Fruit fly (Drosophila melanogaster): Measurements from ENCODE around the gene CG7218.
A peak's percentile ranks its signal among the peaks of the same experiment; 100 is the strongest.

Gene CG7218

DNA sequence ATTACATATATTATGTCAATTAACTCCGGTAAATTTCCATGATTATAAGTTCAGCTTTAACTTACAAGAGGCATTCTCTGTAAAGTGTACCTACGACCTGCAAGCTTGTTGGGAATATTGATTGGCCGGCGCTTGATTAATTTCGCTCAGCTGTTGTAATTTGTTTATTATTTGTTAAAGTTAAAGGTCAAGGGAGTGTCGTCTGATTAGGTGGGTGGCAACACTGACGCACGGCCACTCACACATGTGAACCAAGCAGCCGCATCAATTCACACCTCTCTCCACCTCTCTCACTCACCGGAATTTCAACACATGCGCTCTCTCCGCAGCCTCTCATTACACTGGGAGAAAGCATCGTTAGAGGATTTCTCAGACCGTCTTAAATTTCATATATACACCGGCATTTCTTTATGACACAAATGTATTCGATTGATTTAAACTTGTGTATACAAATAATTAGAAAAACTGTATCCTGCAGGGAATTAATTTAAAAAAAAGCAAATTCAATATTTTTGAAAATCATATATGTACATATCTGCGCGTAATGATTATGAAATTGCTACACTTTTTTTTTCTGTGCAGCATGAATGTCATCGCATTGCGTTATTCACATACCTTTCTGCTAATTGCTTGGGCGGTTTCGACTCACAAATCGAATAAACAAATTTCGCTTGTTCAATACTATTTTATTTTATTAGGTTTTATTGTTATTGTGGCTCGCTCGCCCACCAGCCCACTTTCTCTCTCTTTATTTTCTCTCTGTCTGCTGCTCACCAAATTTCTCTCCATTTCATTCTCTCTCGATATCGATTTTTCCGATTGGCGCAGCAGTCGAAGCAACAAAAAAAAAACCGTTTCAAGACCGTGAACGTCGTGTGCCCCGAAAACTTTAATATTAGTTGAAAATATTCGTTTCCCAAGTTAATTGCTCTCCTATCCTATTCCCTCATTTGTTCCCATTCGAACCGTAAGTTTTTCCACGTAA, 8.1 kb upstream of the CG7218 start (continued):
- TF ChIP-seq Hmx (GFP tag; optimal IDR thresholded peaks at IDR 0.05): peak; percentile 78
- TF ChIP-seq CG32532 (GFP tag; IDR thresholded peaks at IDR 0.05): peak; percentile 90
- TF ChIP-seq so (GFP tag; IDR thresholded peaks at IDR 0.05): peak; percentile 90
- TF ChIP-seq CG9609 (GFP tag; optimal IDR thresholded peaks at IDR 0.05): peak; percentile 93
- peak; percentile 86 for TF ChIP-seq CG11093 (GFP tag; IDR thresholded peaks at IDR 0.05)
- peak; percentile 90 for TF ChIP-seq CG16815 (GFP tag; optimal IDR thresholded peaks at IDR 0.05)
- TF ChIP-seq zfh2 (GFP tag; optimal IDR thresholded peaks at IDR 0.05): peak; percentile 84
- no peak; the same call in 1 of the 3 replicates for TF ChIP-seq CG6175 (GFP tag; IDR thresholded peaks at IDR 0.05)
- TF ChIP-seq pnt (GFP tag; optimal IDR thresholded peaks at IDR 0.05): peak; percentile 71
- peak; percentile 65; the same call in 2 of the 3 replicates for TF ChIP-seq otp (GFP tag; IDR thresholded peaks at IDR 0.05)
- TF ChIP-seq HHEX (GFP tag; optimal IDR thresholded peaks at IDR 0.05): peak; percentile 92
- peak; percentile 94 for TF ChIP-seq Med (GFP tag)
- TF ChIP-seq sim (GFP tag; IDR thresholded peaks at IDR 0.05): no peak
- peak; percentile 78 for TF ChIP-seq chm (GFP tag; IDR thresholded peaks at IDR 0.05)
- no peak for TF ChIP-seq Dfd (GFP tag; optimal IDR thresholded peaks at IDR 0.05)
- peak; percentile 94 for TF ChIP-seq Xbp1 (GFP tag; optimal IDR thresholded peaks at IDR 0.05)
- TF ChIP-seq CG6272 (GFP tag; IDR thresholded peaks at IDR 0.05): peak; percentile 83
- TF ChIP-seq CG18599 (GFP tag; optimal IDR thresholded peaks at IDR 0.05): peak; percentile 95
- TF ChIP-seq bbx (GFP tag; IDR thresholded peaks at IDR 0.05; ENCODE audit: partially characterized antibody): no peak
- peak; percentile 48 for TF ChIP-seq CTCF (GFP tag; optimal IDR thresholded peaks at IDR 0.05)
- peak; percentile 73 for TF ChIP-seq CG17186 (GFP tag; optimal IDR thresholded peaks at IDR 0.05)
- no peak for TF ChIP-seq Hr39 (optimal IDR thresholded peaks at IDR 0.05)
- peak; percentile 84 for TF ChIP-seq CG4404 (GFP tag; IDR thresholded peaks at IDR 0.05)
- peak; percentile 83 for TF ChIP-seq CG1792 (GFP tag; optimal IDR thresholded peaks at IDR 0.05)
- TF ChIP-seq CG1233 (GFP tag; optimal IDR thresholded peaks at IDR 0.05): peak; percentile 93
- peak; percentile 82 for TF ChIP-seq Awh (GFP tag; IDR thresholded peaks at IDR 0.05)
- TF ChIP-seq CG11247 (GFP tag; IDR thresholded peaks at IDR 0.05): peak; percentile 64; the same call in 1 of the 2 replicates
- no peak for TF ChIP-seq knrl (GFP tag; IDR thresholded peaks at IDR 0.05; ENCODE audit: partially characterized antibody)
- peak; percentile 96 for TF ChIP-seq phol (tag; optimal IDR thresholded peaks at IDR 0.05)
- peak; percentile 93 for TF ChIP-seq lilli (GFP tag; optimal IDR thresholded peaks at IDR 0.05)
- peak; percentile 69 for TF ChIP-seq Dad (GFP tag; optimal IDR thresholded peaks at IDR 0.05)
- peak; percentile 92 for TF ChIP-seq CG9437 (GFP tag; optimal IDR thresholded peaks at IDR 0.05)
- TF ChIP-seq CG9817 (tag; optimal IDR thresholded peaks at IDR 0.05): peak; percentile 89
- peak; percentile 90 for TF ChIP-seq pho (GFP tag; optimal IDR thresholded peaks at IDR 0.05)
- peak; percentile 92 for TF ChIP-seq CG13296 (GFP tag; optimal IDR thresholded peaks at IDR 0.05)
- peak; percentile 90 for TF ChIP-seq Fer3 (tag; optimal IDR thresholded peaks at IDR 0.05)
- peak; percentile 98 for TF ChIP-seq CG13424 (tag; optimal IDR thresholded peaks at IDR 0.05)
- peak; percentile 89 for TF ChIP-seq CG32772 (GFP tag; IDR thresholded peaks at IDR 0.05)
- peak; percentile 79 for TF ChIP-seq eyg (GFP tag; optimal IDR thresholded peaks at IDR 0.05)
- peak; percentile 14 to 69 for TF ChIP-seq insv (GFP tag; optimal IDR thresholded peaks at IDR 0.05)
- TF ChIP-seq CG11398 (GFP tag; optimal IDR thresholded peaks at IDR 0.05): peak; percentile 86
- peak; percentile 89 for TF ChIP-seq CG5245 (GFP tag; optimal IDR thresholded peaks at IDR 0.05)
- TF ChIP-seq br (optimal IDR thresholded peaks at IDR 0.05): no peak
- peak; percentile 46 for TF ChIP-seq Neu2 (GFP tag; optimal IDR thresholded peaks at IDR 0.05; ENCODE audit: borderline replicate concordance)
- peak; percentile 38; the same call in 1 of the 3 replicates for TF ChIP-seq Doc3 (GFP tag; IDR thresholded peaks at IDR 0.05; ENCODE audit: partially characterized antibody)
- TF ChIP-seq nerfin-2 (GFP tag; IDR thresholded peaks at IDR 0.05; ENCODE audit: partially characterized antibody): no peak
- peak in 1 of 3 experiments; percentile 85 for TF ChIP-seq Stat92E (GFP tag; optimal IDR thresholded peaks at IDR 0.05)
- TF ChIP-seq CG8924 (tag; optimal IDR thresholded peaks at IDR 0.05): peak; percentile 97
- TF ChIP-seq Antp (GFP tag; optimal IDR thresholded peaks at IDR 0.05): peak; percentile 83

Data from whole organism, embryonic.